Worm (Caenorhabditis elegans): Measurements from ENCODE around the gene C35D6.4.

ce11 chrIV:16380278-16380677 lies 29.5 kb downstream of the C35D6.4 start:
- TF ChIP-seq nhr-23 (tag; optimal IDR thresholded peaks at IDR 0.05) (no peak), R02D3.7 (tag; optimal IDR thresholded peaks at IDR 0.05) (no peak), elt-2 (tag; optimal IDR thresholded peaks at IDR 0.05) (no peak), ceh-82 (tag; optimal IDR thresholded peaks at IDR 0.05) (no peak), sea-2 (GFP tag; optimal IDR thresholded peaks at IDR 0.05) (no peak), nhr-237 (tag; optimal IDR thresholded peaks at IDR 0.05) (no peak), fkh-2 (tag; optimal IDR thresholded peaks at IDR 0.05) (no peak), eor-1 (tag; optimal IDR thresholded peaks at IDR 0.05) (no peak), fkh-10 (GFP tag; optimal IDR thresholded peaks at IDR 0.05) (no peak), zag-1 (tag; optimal IDR thresholded peaks at IDR 0.05) (no peak)
